Worm (Caenorhabditis elegans) whole organism, L4 larva: ENCODE results near the gene famp-1.
A peak's percentile ranks its signal among the peaks of the same experiment; 100 is the strongest.
"Not testable (repeated sequence)": the region's sequence is repeated elsewhere in the genome, so short reads cannot be mapped to it uniquely, and the experiment has no call there.

Experiments
- D1046.2 ChIP-seq: fragments of 200-800 bp; sonication (Bioruptor generic); IDR thresholded peaks from 2 replicates; pipeline ENCODE4 v1.3.6; 2022; ENCODE audit warnings: missing genetic modification characterization, missing compliant biosample characterization
- F44E2.7 ChIP-seq: fragments of 200-800 bp; sonication (Bioruptor generic); IDR thresholded peaks from 2 replicates; pipeline ENCODE4 v2.1.2; 2022; ENCODE audit warnings: missing genetic modification characterization, missing compliant biosample characterization
- Y105C5A.15 ChIP-seq: fragments of 200-800 bp; sonication (Bioruptor generic); IDR thresholded peaks from 2 replicates; pipeline ENCODE4 v1.3.6; 2022; ENCODE audit warnings: missing genetic modification characterization, missing compliant biosample characterization
- Y75B8A.6 ChIP-seq: fragments of 200-800 bp; sonication (Bioruptor generic); IDR thresholded peaks from 2 replicates; pipeline ENCODE4 v1.3.6; 2022; ENCODE audit warnings: missing genetic modification reagents, missing genetic modification characterization, missing compliant biosample characterization
- ZK337.2 ChIP-seq: fragments of 200-800 bp; sonication (Bioruptor generic); IDR thresholded peaks from 2 replicates; pipeline ENCODE4 v1.3.6; 2022; ENCODE audit warnings: missing genetic modification reagents, missing genetic modification characterization, missing compliant biosample characterization
- ZK546.5 ChIP-seq, 2 experiments: sonication (generic microtip); optimal IDR thresholded peaks; 2 replicates each; lab custom pipeline; 2017; ENCODE audit warnings: missing biosample characterization in 2 of 2, missing genetic modification characterization in 2 of 2
- attf-4 ChIP-seq: sonication (generic microtip); optimal IDR thresholded peaks from 3 replicates; lab custom pipeline; 2017; ENCODE audit warnings: missing biosample characterization, missing genetic modification characterization
- ceh-28 ChIP-seq: fragments of 150-350 bp; optimal IDR thresholded peaks from 2 replicates; lab custom pipeline; 2014; ENCODE audit warnings: missing biosample characterization, missing genetic modification reagents, missing genetic modification characterization
- ceh-82 ChIP-seq: sonication (generic microtip); optimal IDR thresholded peaks from 2 replicates; lab custom pipeline; 2017; ENCODE audit warnings: missing biosample characterization, missing genetic modification characterization
- ctbp-1 ChIP-seq: fragments of 200-800 bp; sonication (Bioruptor generic); IDR thresholded peaks from 2 replicates; pipeline ENCODE4 v1.3.6; 2022; ENCODE audit warnings: missing genetic modification reagents, missing genetic modification characterization, missing compliant biosample characterization
- dmd-6 ChIP-seq: fragments of 200-800 bp; sonication (Bioruptor generic); IDR thresholded peaks from 2 replicates; pipeline ENCODE4 v1.3.6; 2022; ENCODE audit warnings: missing genetic modification reagents, missing genetic modification characterization, missing compliant biosample characterization
- egl-43 ChIP-seq: fragments of 200-800 bp; sonication (Bioruptor generic); IDR thresholded peaks from 2 replicates; pipeline ENCODE4 v1.3.6; 2022; ENCODE audit warnings: missing genetic modification reagents, missing genetic modification characterization, missing compliant biosample characterization
- hif-1 ChIP-seq, 2 experiments: sonication (generic microtip); optimal IDR thresholded peaks; 2 replicates each; lab custom pipeline; 2016 to 2017; ENCODE audit warnings: missing compliant biosample characterization in 2 of 2, missing genetic modification characterization in 2 of 2, missing genetic modification reagents in 2 of 2, missing genotype in 2 of 2, mild to moderate bottlenecking in 1 of 2
- hmg-1.1 ChIP-seq: fragments of 200-800 bp; sonication (Bioruptor generic); IDR thresholded peaks from 2 replicates; pipeline ENCODE4 v1.3.6; 2022; ENCODE audit warnings: missing genetic modification reagents, missing genetic modification characterization, missing compliant biosample characterization
- lin-1 ChIP-seq: fragments of 200-800 bp; sonication (Bioruptor generic); IDR thresholded peaks from 2 replicates; pipeline ENCODE4 v1.3.6; 2022; ENCODE audit warnings: missing genetic modification reagents, missing genetic modification characterization, missing compliant biosample characterization
- lin-15B ChIP-seq: fragments of 150-350 bp; sonication (generic microtip); optimal IDR thresholded peaks from 3 replicates; lab custom pipeline; 2014; ENCODE audit warnings: missing biosample characterization, missing genetic modification characterization
- lin-38 ChIP-seq: fragments of 200-800 bp; sonication (Bioruptor generic); IDR thresholded peaks from 2 replicates; pipeline ENCODE4 v1.3.6; 2022; ENCODE audit warnings: missing genetic modification reagents, missing genetic modification characterization, missing compliant biosample characterization
- lin-39 ChIP-seq: fragments of 150-350 bp; optimal IDR thresholded peaks from 2 replicates; lab custom pipeline; 2014; ENCODE audit warnings: missing biosample characterization, missing genetic modification reagents, missing genetic modification characterization
- madf-9 ChIP-seq: fragments of 200-800 bp; sonication (Bioruptor generic); conservative IDR thresholded peaks from 2 replicates; pipeline ENCODE4 v1.3.6; 2022; ENCODE audit warnings: missing genetic modification reagents, missing genetic modification characterization, missing compliant biosample characterization
- nhr-10 ChIP-seq: fragments of 150-350 bp; optimal IDR thresholded peaks from 2 replicates; lab custom pipeline; 2014; ENCODE audit warnings: missing biosample characterization, missing genetic modification characterization
- nhr-102 ChIP-seq: sonication (generic microtip); optimal IDR thresholded peaks from 2 replicates; lab custom pipeline; 2016; ENCODE audit warnings: mild to moderate bottlenecking, missing genetic modification characterization, moderate library complexity, missing compliant biosample characterization
- nhr-237 ChIP-seq: sonication (generic microtip); optimal IDR thresholded peaks from 2 replicates; lab custom pipeline; 2017; ENCODE audit warnings: missing biosample characterization, missing genetic modification characterization
- nhr-25 ChIP-seq: sonication (generic microtip); optimal IDR thresholded peaks from 2 replicates; lab custom pipeline; 2017; ENCODE audit warnings: missing genetic modification characterization, mild to moderate bottlenecking, missing compliant biosample characterization, antibody characterized with exemption, moderate library complexity, borderline replicate concordance; ENCODE audit not compliant: insufficient read depth
- nhr-28 ChIP-seq: fragments of 150-350 bp; optimal IDR thresholded peaks from 2 replicates; lab custom pipeline; 2014; ENCODE audit warnings: missing biosample characterization, missing genetic modification characterization
- nhr-42 ChIP-seq: fragments of 200-800 bp; sonication (Bioruptor generic); IDR thresholded peaks from 2 replicates; pipeline ENCODE4 v1.3.6; 2022; ENCODE audit warnings: missing genetic modification characterization, missing compliant biosample characterization
- nhr-48 ChIP-seq: sonication (generic microtip); optimal IDR thresholded peaks from 2 replicates; lab custom pipeline; 2016; ENCODE audit warnings: mild to moderate bottlenecking, missing genetic modification characterization, missing compliant biosample characterization
- nhr-76 ChIP-seq: fragments of 150-350 bp; optimal IDR thresholded peaks from 2 replicates; lab custom pipeline; 2014; ENCODE audit warnings: missing biosample characterization, missing genetic modification characterization
- php-3 ChIP-seq: fragments of 200-800 bp; sonication (Bioruptor generic); IDR thresholded peaks from 2 replicates; pipeline ENCODE4 v1.3.6; 2022; ENCODE audit warnings: missing genetic modification reagents, missing genetic modification characterization, missing compliant biosample characterization
- rbr-2 ChIP-seq: sonication (generic microtip); optimal IDR thresholded peaks from 2 replicates; lab custom pipeline; 2016; ENCODE audit warnings: missing genotype, missing genetic modification characterization, missing compliant biosample characterization
- set-16 ChIP-seq: fragments of 200-800 bp; sonication (Bioruptor generic); IDR thresholded peaks from 2 replicates; pipeline ENCODE4 v1.3.6; 2022; ENCODE audit warnings: missing genetic modification reagents, missing genetic modification characterization, missing compliant biosample characterization
- spr-1 ChIP-seq: sonication (generic microtip); optimal IDR thresholded peaks from 2 replicates; lab custom pipeline; 2016; ENCODE audit warnings: mild to moderate bottlenecking, missing genetic modification characterization, missing compliant biosample characterization
- unc-39 ChIP-seq: sonication (generic microtip); optimal IDR thresholded peaks from 2 replicates; lab custom pipeline; 2017; ENCODE audit warnings: missing biosample characterization, missing genetic modification characterization
- unc-62 ChIP-seq, 3 experiments: fragments of 150-350 bp in 1 of 3; sonication (generic microtip); optimal IDR thresholded peaks in 2 of 3; peaks in 1 of 3; 1 replicate in 1 of 3; 2 replicates in 2 of 3; lab custom pipeline; 2014 to 2017; ENCODE audit warnings: missing biosample characterization in 3 of 3, missing genetic modification characterization in 3 of 3, missing genetic modification reagents in 3 of 3, missing genotype in 1 of 3
- ztf-7 ChIP-seq: fragments of 150-350 bp; optimal IDR thresholded peaks from 2 replicates; lab custom pipeline; 2014; ENCODE audit warnings: missing biosample characterization, missing genetic modification characterization

Gene famp-1

ce11 chrIV:2236654-2237613 lies 26.5 kb downstream of the famp-1 start (continued):
- TF ChIP-seq nhr-76 (tag; lab: Kevin White, UChicago) (no peak), hif-1 (tag; optimal IDR thresholded peaks at IDR 0.05; lab: Kevin White, UChicago) (no peak), madf-9 (GFP tag; lab: Robert Waterston, UW) (no peak), lin-1 (GFP tag; lab: Robert Waterston, UW) (no peak), lin-15B (tag; lab: Kevin White, UChicago) (no peak), unc-62 (GFP tag; optimal IDR thresholded peaks at IDR 0.05 in 1 of 2; lab: Kevin White, UChicago) (peak in 1 of 2 experiments; percentile 92), unc-62 (tag; optimal IDR thresholded peaks at IDR 0.05; lab: Kevin White, UChicago) (no peak), spr-1 (tag; lab: Kevin White, UChicago) (no peak), nhr-102 (tag; lab: Kevin White, UChicago) (no peak), nhr-28 (tag; lab: Kevin White, UChicago) (no peak), ZK546.5 (tag; optimal IDR thresholded peaks at IDR 0.05; lab: Kevin White, UChicago) (no peak), Y105C5A.15 (GFP tag; lab: Robert Waterston, UW) (no peak), attf-4 (tag; lab: Kevin White, UChicago) (no peak), set-16 (GFP tag; lab: Robert Waterston, UW) (peak; percentile 94), ztf-7 (tag; lab: Kevin White, UChicago) (no peak), rbr-2 (tag; lab: Kevin White, UChicago) (no peak), dmd-6 (GFP tag; lab: Robert Waterston, UW) (no peak), lin-38 (peak; percentile 24; the same call in 1 of the 2 replicates), ZK337.2 (GFP tag; lab: Robert Waterston, UW) (no peak), egl-43 (peak; percentile 66; the same call in 1 of the 2 replicates), hmg-1.1 (no peak), unc-39 (tag; lab: Kevin White, UChicago) (no peak), ctbp-1 (no peak), ceh-82 (tag; lab: Kevin White, UChicago) (no peak), D1046.2 (GFP tag; lab: Robert Waterston, UW) (0 out of 2 replicates have a peak, but pooled peaks have one; percentile 48), nhr-237 (tag; lab: Kevin White, UChicago) (no peak), Y75B8A.6 (GFP tag; lab: Robert Waterston, UW) (no peak), nhr-42 (GFP tag; lab: Robert Waterston, UW) (no peak), nhr-48 (tag; lab: Kevin White, UChicago) (no peak), php-3 (GFP tag; lab: Robert Waterston, UW) (0 out of 2 replicates have a peak, but pooled peaks have one; percentile 15)

ce11 chrIV:2235983-2236382 lies 27.5 kb downstream of the famp-1 start:
- TF ChIP-seq F44E2.7 (GFP tag; lab: Robert Waterston, UW), result 0 out of 2 replicates have a peak, but pooled peaks have one; percentile 5
- no peak for TF ChIP-seq lin-39 (tag; lab: Kevin White, UChicago)
- TF ChIP-seq nhr-10, result no peak
- TF ChIP-seq ceh-28, result peak; percentile 94
- TF ChIP-seq nhr-25 (tag; lab: Kevin White, UChicago), result no peak

DNA sequence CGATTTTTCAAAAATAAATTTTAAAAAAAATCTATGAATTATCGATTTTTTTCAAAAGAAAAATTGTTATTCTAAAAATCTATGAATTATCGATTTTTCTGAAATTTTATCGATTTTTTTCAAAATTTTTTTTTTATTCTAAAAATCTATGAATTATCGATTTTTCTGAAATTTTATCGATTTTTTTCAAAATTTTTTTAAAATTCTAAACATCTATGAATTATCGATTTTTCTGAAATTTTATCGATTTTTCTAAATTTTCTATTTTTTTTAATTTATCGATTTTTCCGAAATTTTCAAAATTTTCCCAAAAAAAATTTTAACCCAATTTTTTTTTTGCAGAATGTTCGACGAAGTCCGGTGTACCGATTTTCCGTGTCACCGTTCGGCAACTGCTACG lies 30.2 kb downstream of the famp-1 start:
- peak in 1 of 2 experiments; percentile 52 for TF ChIP-seq unc-62 (GFP tag; optimal IDR thresholded peaks at IDR 0.05 in 1 of 2; lab: Kevin White, UChicago)
- not testable (repeated sequence) for TF ChIP-seq unc-62 (tag; optimal IDR thresholded peaks at IDR 0.05; lab: Kevin White, UChicago)
